Worm (Caenorhabditis elegans): Measurements from ENCODE around the gene rpn-12.

Gene rpn-12

DNA sequence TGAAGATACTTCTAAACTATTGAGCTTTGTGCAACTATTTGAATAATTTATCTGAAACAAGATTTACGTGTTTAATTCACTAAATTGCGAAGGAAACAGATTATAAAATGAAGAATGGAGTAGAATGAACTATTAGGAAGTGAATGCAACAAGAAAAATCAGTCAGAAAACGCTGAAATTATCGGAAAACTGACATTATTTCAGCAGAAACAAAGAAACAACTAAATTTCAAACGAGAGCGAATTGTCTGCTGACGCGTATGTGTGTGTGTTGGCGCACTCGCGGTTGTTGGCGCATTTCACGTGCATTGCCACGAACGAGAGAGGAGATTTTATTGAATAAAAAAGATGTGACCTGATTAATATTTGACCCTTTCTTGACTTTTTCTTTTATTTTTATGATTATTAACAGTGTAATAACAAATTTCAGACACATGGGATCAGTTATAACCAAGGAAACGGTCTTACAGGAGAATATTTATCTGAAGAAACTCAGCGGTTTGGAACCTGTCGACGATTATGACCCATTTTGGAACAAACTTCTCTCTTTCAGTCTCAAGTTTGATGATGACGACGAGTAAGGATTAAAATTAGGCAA, 23.1 kb downstream of the rpn-12 start, which contains the start of the genes trr-1 and C47D12.2:
Gene trr-1, minus strand, starts transcription at position 51 of the 597 bp plus-strand sequence.
Gene C47D12.2, plus strand, starts transcription at position 430 of the 597 bp plus-strand sequence.
- peak; percentile 85 for TF ChIP-seq mes-2 (tag; optimal IDR thresholded peaks at IDR 0.05; ENCODE audit: poor library complexity, severe bottlenecking)
- TF ChIP-seq hlh-11 (tag; optimal IDR thresholded peaks at IDR 0.05), result peak; percentile 65
- peak; percentile 14 for TF ChIP-seq unc-130 (GFP tag; optimal IDR thresholded peaks at IDR 0.05)
- no peak for TF ChIP-seq D1046.2 (GFP tag; IDR thresholded peaks at IDR 0.05)
- TF ChIP-seq vab-7 (GFP tag; IDR thresholded peaks at IDR 0.05), result no peak
- peak; percentile 81 for TF ChIP-seq nhr-6 (tag; optimal IDR thresholded peaks at IDR 0.05)
- TF ChIP-seq aha-1 (tag), result peak; percentile 98
- TF ChIP-seq ztf-11 (tag; optimal IDR thresholded peaks at IDR 0.05), result no peak
- TF ChIP-seq pha-4 (GFP tag; IDR thresholded peaks at IDR 0.05), result no peak
- peak; percentile 67 for TF ChIP-seq pha-4 (tag; optimal IDR thresholded peaks at IDR 0.05)
- TF ChIP-seq unc-62 (GFP tag; optimal IDR thresholded peaks at IDR 0.05 in 1 of 2), result peak in 1 of 2 experiments; percentile 98
- no peak for TF ChIP-seq unc-62 (tag; optimal IDR thresholded peaks at IDR 0.05)
- peak; percentile 29 for TF ChIP-seq nhr-11 (tag; optimal IDR thresholded peaks at IDR 0.05)
- TF ChIP-seq ceh-20 (GFP tag; IDR thresholded peaks at IDR 0.05), result no peak
- peak in 1 of 2 experiments; percentile 34 for TF ChIP-seq lsy-2 (tag; optimal IDR thresholded peaks at IDR 0.05)
- peak; percentile 87 for TF ChIP-seq dpl-1 (GFP tag; optimal IDR thresholded peaks at IDR 0.05)
- TF ChIP-seq pqm-1 (tag; optimal IDR thresholded peaks at IDR 0.05), result no peak
- TF ChIP-seq lir-3 (tag; optimal IDR thresholded peaks at IDR 0.05), result no peak
- TF ChIP-seq dmd-6 (GFP tag; IDR thresholded peaks at IDR 0.05), result peak; percentile 22; the same call in 1 of the 2 replicates
- TF ChIP-seq mdt-29 (GFP tag; IDR thresholded peaks at IDR 0.05), result no peak
- no peak for TF ChIP-seq Y48G9A.11 (GFP tag; IDR thresholded peaks at IDR 0.05)
- peak; percentile 54; the same call in 1 of the 2 replicates for TF ChIP-seq hmg-1.1 (GFP tag; IDR thresholded peaks at IDR 0.05)

DNA sequence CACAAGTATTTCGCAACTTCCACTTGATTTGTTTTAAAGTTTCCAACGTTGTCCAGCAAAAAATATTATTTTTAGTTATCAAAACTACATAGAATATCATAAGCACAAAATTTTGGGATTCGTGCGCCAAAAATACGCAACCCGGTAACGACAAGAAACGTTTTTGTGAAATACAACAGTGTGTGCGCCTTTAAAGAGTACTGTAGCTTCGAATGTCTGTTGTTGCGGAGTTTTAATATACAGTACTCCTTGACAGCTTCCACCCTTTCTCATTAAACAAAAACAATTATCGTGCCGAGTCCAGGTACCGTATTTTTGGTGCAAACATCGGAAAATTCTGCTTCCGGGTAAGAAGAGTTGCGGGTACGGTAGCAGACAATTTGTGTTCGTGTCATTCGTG, 27.3 kb downstream of the rpn-12 start:
- TF ChIP-seq spr-1 (tag; optimal IDR thresholded peaks at IDR 0.05) (no peak), rbr-2 (tag; optimal IDR thresholded peaks at IDR 0.05) (no peak), egl-43 (GFP tag; IDR thresholded peaks at IDR 0.05) (no peak), ceh-82 (tag; optimal IDR thresholded peaks at IDR 0.05) (no peak)

DNA sequence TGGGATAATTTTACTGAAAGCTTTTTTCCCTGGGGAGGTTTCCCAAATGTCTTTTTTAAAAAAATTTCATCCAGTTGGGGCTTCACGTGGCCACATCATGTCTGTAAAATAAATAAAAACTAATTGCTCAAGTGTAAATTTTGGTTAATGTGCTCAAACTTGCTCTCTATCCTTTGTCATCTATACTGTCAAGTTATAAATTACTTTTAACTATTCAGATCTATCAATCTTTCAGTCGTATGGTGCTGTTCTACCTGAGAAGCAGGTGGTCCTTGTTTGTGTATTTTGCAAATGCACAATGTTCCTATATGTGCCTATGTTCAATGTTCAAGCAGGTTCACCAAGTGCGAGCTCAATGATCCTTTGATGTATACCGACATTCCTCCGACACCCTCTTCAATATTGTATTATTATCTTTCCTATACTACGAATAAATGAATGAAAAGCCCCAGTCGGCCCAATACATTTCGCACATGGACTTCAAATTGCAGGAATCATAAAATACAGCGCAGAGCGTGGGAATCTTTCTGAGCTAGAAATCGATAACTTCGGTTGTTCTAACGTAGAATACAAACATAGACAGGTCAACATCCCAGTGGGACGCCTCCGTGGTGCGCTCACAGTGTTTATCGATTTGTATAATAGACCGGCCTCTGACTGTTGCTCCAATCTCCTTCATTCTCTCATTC, 28.4 kb downstream of the rpn-12 start, which contains the start of the genes sfxn-1.4 and C47D12.4:
Gene sfxn-1.4, minus strand, starts transcription at position 101 of the 689 bp plus-strand sequence.
Gene C47D12.4, plus strand, starts transcription at position 639 of the 689 bp plus-strand sequence.
- TF ChIP-seq arid-1 (GFP tag; conservative IDR thresholded peaks at IDR 0.05) (no peak), nhr-77 (tag; optimal IDR thresholded peaks at IDR 0.05) (no peak), ZK546.5 (tag; optimal IDR thresholded peaks at IDR 0.05) (no peak), ceh-44 (GFP tag; IDR thresholded peaks at IDR 0.05) (no peak), spr-1 (tag; optimal IDR thresholded peaks at IDR 0.05) (no peak), jun-1 (tag; optimal IDR thresholded peaks at IDR 0.05) (no peak), Y48G9A.11 (GFP tag; IDR thresholded peaks at IDR 0.05) (no peak), attf-4 (tag; optimal IDR thresholded peaks at IDR 0.05) (no peak), snpc-4 (tag; optimal IDR thresholded peaks at IDR 0.05) (no peak)

DNA sequence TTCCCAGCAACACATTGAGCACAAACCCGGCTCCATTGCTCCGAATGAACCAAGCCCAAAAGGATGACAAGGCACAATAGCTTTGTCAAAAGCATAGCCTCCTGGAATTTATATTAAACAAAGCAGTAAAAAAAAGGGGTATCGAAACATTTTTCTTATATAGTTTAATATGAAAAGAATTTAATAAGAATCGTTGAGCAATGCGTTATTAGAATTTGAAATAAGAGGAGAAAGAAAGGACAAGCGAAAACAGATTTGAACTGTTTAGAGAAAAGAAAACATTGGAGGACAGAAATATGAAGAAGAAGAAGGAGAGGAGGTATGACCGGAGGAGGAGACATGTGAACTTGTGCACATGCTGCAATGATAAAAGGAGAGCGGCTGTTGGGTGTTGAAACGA, 32.3 kb downstream of the rpn-12 start, which contains the start of gene C47D12.5:
Gene C47D12.5, minus strand, starts transcription at position 101 of the 400 bp plus-strand sequence.
- no peak for TF ChIP-seq mdl-1 (tag; optimal IDR thresholded peaks at IDR 0.05)
- no peak for TF ChIP-seq lin-39 (tag; optimal IDR thresholded peaks at IDR 0.05)
- no peak for TF ChIP-seq F49E8.2 (tag; optimal IDR thresholded peaks at IDR 0.05; ENCODE audit: borderline replicate concordance)
- no peak for TF ChIP-seq dve-1 (tag; optimal IDR thresholded peaks at IDR 0.05; ENCODE audit: insufficient read depth)
- no peak for TF ChIP-seq R02D3.7 (tag; optimal IDR thresholded peaks at IDR 0.05)
- no peak for TF ChIP-seq hlh-30 (tag; optimal IDR thresholded peaks at IDR 0.05; ENCODE audit: insufficient read depth)
